Worm (Caenorhabditis elegans) whole organism, late embryonic: ENCODE measurements around the gene sec-20.

Experiments used
- C38D4.7 ChIP-seq: fragments of 200-800 bp; sonication (Bioruptor generic); optimal IDR thresholded peaks from 2 replicates; lab custom pipeline; 2018; ENCODE audit warnings: mild to moderate bottlenecking, missing genetic modification characterization, moderate library complexity, missing compliant biosample characterization
- K09A11.1 ChIP-seq: sonication (generic microtip); optimal IDR thresholded peaks from 2 replicates; lab custom pipeline; 2017; ENCODE audit warnings: antibody characterized with exemption, mild to moderate bottlenecking, missing genetic modification characterization, missing compliant biosample characterization; ENCODE audit not compliant: insufficient read depth
- Y22D7AL.16 ChIP-seq: sonication (generic microtip); optimal IDR thresholded peaks from 2 replicates; lab custom pipeline; 2016; ENCODE audit warnings: missing genetic modification characterization, missing compliant biosample characterization
- ahr-1 ChIP-seq: sonication (generic microtip); optimal IDR thresholded peaks from 2 replicates; lab custom pipeline; 2016; ENCODE audit warnings: missing genetic modification characterization, missing compliant biosample characterization
- ama-1 ChIP-seq: fragments of 150-350 bp; optimal IDR thresholded peaks from 2 replicates; lab custom pipeline; 2014
- ceh-19 ChIP-seq: fragments of 200-800 bp; sonication (Bioruptor generic); optimal IDR thresholded peaks from 2 replicates; lab custom pipeline; 2018; ENCODE audit warnings: mild to moderate bottlenecking, missing genetic modification characterization, missing compliant biosample characterization
- ceh-2 ChIP-seq: sonication (generic microtip); optimal IDR thresholded peaks from 2 replicates; lab custom pipeline; 2016; ENCODE audit warnings: missing genotype, missing genetic modification characterization, missing compliant biosample characterization
- ceh-34 ChIP-seq: sonication (generic microtip); optimal IDR thresholded peaks from 2 replicates; lab custom pipeline; 2016; ENCODE audit warnings: mild to moderate bottlenecking, missing genetic modification characterization, missing compliant biosample characterization
- ceh-6 ChIP-seq: fragments of 200-800 bp; sonication (Bioruptor generic); optimal IDR thresholded peaks from 2 replicates; lab custom pipeline; 2018; ENCODE audit warnings: mild to moderate bottlenecking, missing genetic modification characterization, missing compliant biosample characterization
- che-1 ChIP-seq: sonication (generic microtip); optimal IDR thresholded peaks from 2 replicates; lab custom pipeline; 2016; ENCODE audit warnings: mild to moderate bottlenecking, missing genetic modification characterization, missing compliant biosample characterization
- ets-4 ChIP-seq: sonication (generic microtip); optimal IDR thresholded peaks from 2 replicates; lab custom pipeline; 2016; ENCODE audit warnings: missing genetic modification characterization, missing compliant biosample characterization
- fkh-6 ChIP-seq: sonication (generic microtip); optimal IDR thresholded peaks from 2 replicates; lab custom pipeline; 2016; ENCODE audit warnings: missing genetic modification characterization, missing compliant biosample characterization
- gmeb-2 ChIP-seq: sonication (generic microtip); optimal IDR thresholded peaks from 2 replicates; lab custom pipeline; 2016; ENCODE audit warnings: missing genetic modification characterization, inconsistent platforms, missing compliant biosample characterization
- hlh-13 ChIP-seq: fragments of 200-800 bp; sonication (Bioruptor generic); optimal IDR thresholded peaks from 2 replicates; lab custom pipeline; 2018; ENCODE audit warnings: mild to moderate bottlenecking, missing genetic modification characterization, missing compliant biosample characterization
- hlh-30 ChIP-seq: sonication (generic microtip); optimal IDR thresholded peaks from 2 replicates; lab custom pipeline; 2017; ENCODE audit warnings: antibody characterized with exemption, missing genetic modification characterization, missing compliant biosample characterization; ENCODE audit not compliant: insufficient read depth
- hlh-6 ChIP-seq: sonication (generic microtip); optimal IDR thresholded peaks from 2 replicates; lab custom pipeline; 2016; ENCODE audit warnings: missing genotype, missing genetic modification characterization, missing compliant biosample characterization
- hlh-8 ChIP-seq: sonication (generic microtip); optimal IDR thresholded peaks from 2 replicates; lab custom pipeline; 2016; ENCODE audit warnings: missing genotype, missing genetic modification characterization, missing compliant biosample characterization
- lim-6 ChIP-seq: sonication (generic microtip); optimal IDR thresholded peaks from 2 replicates; lab custom pipeline; 2016; ENCODE audit warnings: missing genetic modification characterization, missing compliant biosample characterization
- madf-2 ChIP-seq: sonication (generic microtip); optimal IDR thresholded peaks from 2 replicates; lab custom pipeline; 2017; ENCODE audit warnings: missing genetic modification characterization, missing compliant biosample characterization
- mec-3 ChIP-seq: sonication (generic microtip); optimal IDR thresholded peaks from 2 replicates; lab custom pipeline; 2016; ENCODE audit warnings: borderline replicate concordance, missing genetic modification characterization, missing compliant biosample characterization
- nhr-11 ChIP-seq: fragments of 150-350 bp; optimal IDR thresholded peaks from 2 replicates; lab custom pipeline; 2014; ENCODE audit warnings: missing biosample characterization, missing genetic modification characterization
- npax-4 ChIP-seq: sonication (generic microtip); optimal IDR thresholded peaks from 2 replicates; lab custom pipeline; 2016; ENCODE audit warnings: missing genetic modification characterization, missing compliant biosample characterization
- pag-3 ChIP-seq: sonication (generic microtip); optimal IDR thresholded peaks from 2 replicates; lab custom pipeline; 2016; ENCODE audit warnings: missing compliant biosample characterization, missing genetic modification characterization, borderline replicate concordance
- pax-1 ChIP-seq: fragments of 150-350 bp; optimal IDR thresholded peaks from 2 replicates; lab custom pipeline; 2014; ENCODE audit warnings: missing biosample characterization, missing genetic modification characterization
- pha-2 ChIP-seq: sonication (generic microtip); optimal IDR thresholded peaks from 2 replicates; lab custom pipeline; 2017; ENCODE audit warnings: mild to moderate bottlenecking, missing genetic modification characterization, missing compliant biosample characterization
- pqm-1 ChIP-seq: sonication (generic microtip); optimal IDR thresholded peaks from 2 replicates; lab custom pipeline; 2016; ENCODE audit warnings: missing genetic modification characterization, missing compliant biosample characterization
- pros-1 ChIP-seq: fragments of 150-350 bp; optimal IDR thresholded peaks from 2 replicates; lab custom pipeline; 2014; ENCODE audit warnings: missing biosample characterization, missing genetic modification reagents, missing genetic modification characterization
- ref-2 ChIP-seq: sonication (generic microtip); optimal IDR thresholded peaks from 2 replicates; lab custom pipeline; 2016; ENCODE audit warnings: missing genetic modification characterization, missing compliant biosample characterization
- sox-2 ChIP-seq: fragments of 200-800 bp; sonication (Bioruptor generic); IDR thresholded peaks from 2 replicates; pipeline ENCODE4 v1.3.6; 2022; ENCODE audit warnings: missing genetic modification reagents, missing genetic modification characterization, missing compliant biosample characterization
- sox-4 ChIP-seq: sonication (generic microtip); optimal IDR thresholded peaks from 2 replicates; lab custom pipeline; 2017; ENCODE audit warnings: mild to moderate bottlenecking, missing genetic modification characterization, inconsistent platforms, missing compliant biosample characterization
- syd-9 ChIP-seq: sonication (generic microtip); optimal IDR thresholded peaks from 2 replicates; lab custom pipeline; 2016; ENCODE audit warnings: mild to moderate bottlenecking, missing genetic modification characterization, moderate library complexity, missing compliant biosample characterization
- tbx-2 ChIP-seq: sonication (generic microtip); optimal IDR thresholded peaks from 2 replicates; lab custom pipeline; 2016; ENCODE audit warnings: missing genetic modification characterization, missing compliant biosample characterization
- unc-55 ChIP-seq: sonication (generic microtip); optimal IDR thresholded peaks from 2 replicates; lab custom pipeline; 2017; ENCODE audit warnings: missing biosample characterization, missing genetic modification reagents, missing genetic modification characterization
- ztf-16 ChIP-seq: sonication (generic microtip); optimal IDR thresholded peaks from 2 replicates; lab custom pipeline; 2017; ENCODE audit warnings: missing genetic modification characterization, missing compliant biosample characterization

The sec-20 gene

DNA sequence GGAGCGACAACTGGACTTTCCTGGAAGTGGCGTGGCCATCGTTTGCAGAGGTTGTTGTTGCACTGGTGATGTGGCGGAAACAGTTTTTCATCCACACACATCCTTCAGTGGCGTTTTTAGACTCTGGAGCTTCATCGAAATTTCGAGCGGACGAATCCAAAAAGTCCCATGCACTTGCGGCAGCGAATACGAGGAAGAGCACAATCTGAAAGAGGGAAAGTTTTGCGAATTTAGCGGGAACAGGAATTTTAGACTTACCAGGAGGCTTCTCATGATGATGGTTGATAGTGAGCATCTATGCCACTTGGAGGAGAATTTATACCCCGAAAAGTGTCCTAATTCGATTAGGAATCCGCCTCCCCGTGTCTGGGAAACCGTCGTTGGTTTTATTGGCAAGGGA is 14.2 kb upstream of the sec-20 start, which contains the start of gene F40G9.14:
Gene F40G9.14 (minus strand): TSS at position 101 of the 400 bp plus-strand sequence.
- TF ChIP-seq ahr-1 (tag; lab: Kevin White, UChicago) = no peak

DNA sequence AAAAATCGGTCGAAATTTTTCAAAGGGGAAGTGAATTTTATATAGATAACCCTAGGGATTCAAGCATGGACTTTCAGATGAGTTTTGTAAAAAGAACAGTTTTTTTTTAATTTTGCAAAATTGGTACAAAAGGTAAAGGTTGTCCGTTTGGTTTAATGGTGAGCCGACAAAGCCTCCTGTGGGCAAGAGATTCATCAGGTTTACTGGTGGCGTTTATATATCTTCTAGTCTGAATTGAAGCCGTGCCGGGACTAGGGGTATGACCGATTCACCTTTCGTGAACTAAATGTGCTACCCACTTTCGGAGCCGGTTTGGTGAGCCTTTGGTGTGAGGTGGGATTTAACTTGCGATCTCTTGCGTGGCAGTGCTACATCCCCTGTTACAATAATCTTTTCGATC is 13.8 kb upstream of the sec-20 start:
- TF ChIP-seq madf-2 (tag; lab: Kevin White, UChicago) = peak; percentile 23
- TF ChIP-seq unc-55 = no peak

DNA sequence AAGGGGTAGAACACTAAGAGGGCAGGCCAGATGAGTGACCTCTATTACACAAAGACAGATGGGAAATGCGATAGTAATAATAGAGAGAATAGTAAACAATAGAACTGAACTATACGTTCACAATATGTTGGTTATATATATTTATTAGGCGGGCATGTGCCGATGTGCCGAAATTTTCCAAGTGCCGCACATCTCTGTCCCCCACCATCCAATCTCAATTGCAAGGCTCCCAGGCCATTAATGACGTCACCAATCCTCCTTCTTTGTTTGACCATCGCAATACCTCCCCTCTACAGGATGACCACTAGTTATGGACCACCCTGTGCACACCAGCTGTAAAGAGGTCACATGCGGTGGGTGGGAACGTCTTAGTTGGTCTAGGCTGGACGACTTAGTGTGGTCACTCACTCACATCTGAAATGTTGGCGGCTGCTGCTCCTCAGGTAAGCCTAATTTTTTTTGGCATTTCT is 12.7 kb upstream of the sec-20 start, which contains the start of gene F40G9.6:
Gene F40G9.6 (plus strand): TSS at position 420 of the 470 bp plus-strand sequence.
- TF ChIP-seq nhr-11 (no peak), pros-1 (tag; lab: Kevin White, UChicago) (no peak), sox-2 (GFP tag; lab: Robert Waterston, UW) (peak; percentile 51), ceh-6 (GFP tag; lab: Kevin White, UChicago) (no peak), hlh-8 (tag; lab: Kevin White, UChicago) (no peak), tbx-2 (tag; lab: Kevin White, UChicago) (peak; percentile 13), npax-4 (tag; lab: Kevin White, UChicago) (no peak), pha-2 (tag; lab: Kevin White, UChicago) (no peak), ceh-34 (peak; percentile 13), hlh-30 (peak; percentile 25), ref-2 (tag; lab: Kevin White, UChicago) (peak; percentile 38), sox-4 (tag; lab: Kevin White, UChicago) (no peak)
- TF ChIP-seq, all 69 proteins: peak for 5

DNA sequence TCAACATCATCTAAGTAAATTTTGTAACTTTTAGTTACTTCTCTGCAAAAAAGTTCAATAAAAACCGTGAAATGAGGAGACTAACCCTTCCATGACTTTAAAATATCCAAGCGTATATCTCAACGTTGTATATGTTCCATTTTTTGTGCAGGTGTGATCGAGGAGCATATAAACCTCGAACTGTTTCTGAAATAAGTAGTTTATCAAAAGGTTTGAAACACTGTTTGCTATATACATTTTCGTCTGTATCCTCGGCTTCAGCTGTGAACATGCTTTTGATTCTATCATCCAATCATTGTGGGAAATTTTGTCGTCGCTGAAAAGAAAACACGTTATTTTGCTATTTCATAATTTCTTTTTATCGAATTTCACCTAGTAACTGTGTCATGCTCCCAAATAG is 10.9 kb upstream of the sec-20 start, which contains the start of gene F40G9.5:
Gene F40G9.5 (plus strand): TSS at position 301 of the 400 bp plus-strand sequence.
- TF ChIP-seq lim-6 (tag; lab: Kevin White, UChicago) = no peak
- TF ChIP-seq ama-1 (lab: Kevin White, UChicago) = no peak
- no peak for TF ChIP-seq pag-3 (tag; lab: Kevin White, UChicago)
- TF ChIP-seq hlh-13 (GFP tag; lab: Kevin White, UChicago) = no peak
- no peak for TF ChIP-seq tbx-2 (tag; lab: Kevin White, UChicago)
- TF ChIP-seq ztf-16 = no peak
- TF ChIP-seq ceh-2 (tag; lab: Kevin White, UChicago) = no peak
- TF ChIP-seq pax-1 = no peak
- TF ChIP-seq ets-4 (tag; lab: Kevin White, UChicago) = no peak
- TF ChIP-seq ceh-19 (GFP tag; lab: Kevin White, UChicago) = no peak
- TF ChIP-seq hlh-6 (tag; lab: Kevin White, UChicago) = no peak
- TF ChIP-seq C38D4.7 (GFP tag; lab: Kevin White, UChicago) = no peak
- TF ChIP-seq che-1 (tag; lab: Kevin White, UChicago) = no peak
- TF ChIP-seq mec-3 = no peak
- TF ChIP-seq K09A11.1 = no peak
- no peak for TF ChIP-seq syd-9 (tag; lab: Kevin White, UChicago)
- no peak for TF ChIP-seq gmeb-2 (tag; lab: Kevin White, UChicago)
- no peak for TF ChIP-seq pqm-1 (tag; lab: Kevin White, UChicago)
- no peak for TF ChIP-seq fkh-6 (tag; lab: Kevin White, UChicago)
- TF ChIP-seq, all 69 proteins: peak for 0

DNA sequence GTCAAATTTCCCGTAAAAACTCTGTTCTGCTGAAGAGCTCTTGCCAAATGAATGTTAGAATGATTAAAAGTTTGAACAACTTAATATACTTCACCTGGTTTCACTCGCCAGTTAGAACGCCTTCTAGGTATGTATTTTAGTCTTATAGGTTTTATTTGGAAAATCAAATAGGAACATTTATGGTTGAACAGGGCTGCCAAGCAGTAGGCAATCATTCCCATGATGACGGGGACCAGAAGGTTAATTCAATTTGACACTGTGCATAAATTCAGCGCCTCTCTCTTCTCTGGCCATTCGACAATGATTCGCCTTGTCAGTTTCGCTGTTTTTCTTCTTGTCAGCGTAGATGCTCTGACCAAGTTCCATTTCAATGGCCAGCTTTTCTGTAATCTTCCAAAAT is 9.8 kb upstream of the sec-20 start, which contains the start of gene F40G9.15:
Gene F40G9.15 (plus strand): TSS at position 301 of the 400 bp plus-strand sequence.
- TF ChIP-seq Y22D7AL.16 (tag; lab: Kevin White, UChicago) = no peak
- TF ChIP-seq, all 69 proteins: peak for 0
